Worm (Caenorhabditis elegans) whole organism, L3 larva: ENCODE results near the gene fubl-1.

Experiments
- R02D3.7 ChIP-seq: fragments of 150-350 bp; optimal IDR thresholded peaks from 2 replicates; lab custom pipeline; 2014; ENCODE audit warnings: missing biosample characterization, missing genetic modification characterization
- ZK546.5 ChIP-seq: sonication (generic microtip); optimal IDR thresholded peaks from 2 replicates; lab custom pipeline; 2017; ENCODE audit warnings: missing biosample characterization, missing genetic modification characterization
- aly-2 ChIP-seq: fragments of 150-350 bp; optimal IDR thresholded peaks from 2 replicates; lab custom pipeline; 2014; ENCODE audit warnings: missing biosample characterization, missing genetic modification characterization
- ama-1 ChIP-seq: fragments of 150-350 bp; optimal IDR thresholded peaks from 2 replicates; lab custom pipeline; 2018
- ceh-82 ChIP-seq: fragments of 150-350 bp; optimal IDR thresholded peaks from 2 replicates; lab custom pipeline; 2014; ENCODE audit warnings: missing biosample characterization, missing genetic modification characterization
- ceh-9 ChIP-seq: sonication (generic microtip); optimal IDR thresholded peaks from 2 replicates; lab custom pipeline; 2018; ENCODE audit warnings: missing biosample characterization, missing genetic modification characterization
- daf-12 ChIP-seq: fragments of 150-350 bp; optimal IDR thresholded peaks from 2 replicates; lab custom pipeline; 2014; ENCODE audit warnings: missing biosample characterization, missing genetic modification reagents, missing genetic modification characterization
- egl-5 ChIP-seq: fragments of 150-350 bp; optimal IDR thresholded peaks from 2 replicates; lab custom pipeline; 2017; ENCODE audit warnings: missing biosample characterization, missing genetic modification reagents, missing genetic modification characterization, inconsistent platforms
- elt-2 ChIP-seq: sonication (generic microtip); optimal IDR thresholded peaks from 2 replicates; lab custom pipeline; 2016; ENCODE audit warnings: missing genetic modification reagents, mild to moderate bottlenecking, missing genetic modification characterization, missing compliant biosample characterization
- elt-3 ChIP-seq, 3 experiments: fragments of 150-350 bp in 1 of 3; sonication (generic microtip) in 2 of 3; optimal IDR thresholded peaks; 2 replicates in 2 of 3; 4 replicates in 1 of 3; lab custom pipeline; 2014 to 2017; ENCODE audit warnings: missing biosample characterization in 3 of 3, missing genetic modification characterization in 3 of 3
- fkh-10 ChIP-seq: sonication (generic microtip); optimal IDR thresholded peaks from 2 replicates; lab custom pipeline; 2017; ENCODE audit warnings: missing biosample characterization, missing genetic modification reagents, missing genetic modification characterization
- fos-1 ChIP-seq: fragments of 150-350 bp; optimal IDR thresholded peaks from 2 replicates; lab custom pipeline; 2014; ENCODE audit warnings: missing biosample characterization, missing genetic modification characterization
- hmg-11 ChIP-seq: sonication (generic microtip); optimal IDR thresholded peaks from 2 replicates; lab custom pipeline; 2016; ENCODE audit warnings: missing genetic modification characterization, missing compliant biosample characterization
- lin-15B ChIP-seq: fragments of 150-350 bp; optimal IDR thresholded peaks from 2 replicates; lab custom pipeline; 2014; ENCODE audit warnings: missing biosample characterization, missing genetic modification characterization
- mdl-1 ChIP-seq: fragments of 150-350 bp; optimal IDR thresholded peaks from 2 replicates; lab custom pipeline; 2014; ENCODE audit warnings: missing biosample characterization, missing genetic modification characterization
- mml-1 ChIP-seq: fragments of 150-350 bp; sonication (generic microtip); optimal IDR thresholded peaks from 3 replicates; lab custom pipeline; 2014; ENCODE audit warnings: missing biosample characterization, missing genetic modification characterization
- nhr-11 ChIP-seq: fragments of 150-350 bp; optimal IDR thresholded peaks from 2 replicates; lab custom pipeline; 2014; ENCODE audit warnings: missing biosample characterization, missing genetic modification characterization
- nhr-12 ChIP-seq: fragments of 150-350 bp; optimal IDR thresholded peaks from 2 replicates; lab custom pipeline; 2014; ENCODE audit warnings: missing biosample characterization, missing genetic modification characterization
- nhr-237 ChIP-seq: fragments of 150-350 bp; optimal IDR thresholded peaks from 2 replicates; lab custom pipeline; 2014; ENCODE audit warnings: missing biosample characterization, missing genetic modification characterization
- nhr-25 ChIP-seq: sonication (generic microtip); optimal IDR thresholded peaks from 2 replicates; lab custom pipeline; 2017; ENCODE audit warnings: missing biosample characterization, missing genetic modification characterization
- nhr-28 ChIP-seq: fragments of 150-350 bp; optimal IDR thresholded peaks from 2 replicates; lab custom pipeline; 2014; ENCODE audit warnings: missing biosample characterization, missing genetic modification characterization
- nhr-67 ChIP-seq: fragments of 150-350 bp; optimal IDR thresholded peaks from 2 replicates; lab custom pipeline; 2014; ENCODE audit warnings: missing biosample characterization, missing genetic modification characterization
- nhr-76 ChIP-seq: fragments of 150-350 bp; sonication (generic microtip); optimal IDR thresholded peaks from 5 replicates; lab custom pipeline; 2014; ENCODE audit warnings: missing biosample characterization, missing genetic modification characterization
- pha-4 ChIP-seq: fragments of 150-350 bp; optimal IDR thresholded peaks from 2 replicates; lab custom pipeline; 2014; ENCODE audit warnings: missing biosample characterization, missing genetic modification reagents, missing genetic modification characterization
- pqm-1 ChIP-seq: fragments of 150-350 bp; optimal IDR thresholded peaks from 2 replicates; lab custom pipeline; 2017; ENCODE audit warnings: missing biosample characterization, missing genetic modification characterization, inconsistent platforms
- sea-2 ChIP-seq: fragments of 150-350 bp; sonication (generic microtip); optimal IDR thresholded peaks from 4 replicates; lab custom pipeline; 2014; ENCODE audit warnings: missing biosample characterization, missing genetic modification reagents, missing genetic modification characterization
- skn-1 ChIP-seq: fragments of 150-350 bp; optimal IDR thresholded peaks from 2 replicates; lab custom pipeline; 2014; ENCODE audit warnings: missing biosample characterization, missing genetic modification characterization
- snpc-4 ChIP-seq: fragments of 150-350 bp; optimal IDR thresholded peaks from 2 replicates; lab custom pipeline; 2014; ENCODE audit warnings: missing biosample characterization, missing genetic modification characterization
- unc-39 ChIP-seq: sonication (generic microtip); optimal IDR thresholded peaks from 4 replicates; lab custom pipeline; 2017; ENCODE audit warnings: missing biosample characterization, missing genetic modification characterization
- unc-62 ChIP-seq: fragments of 150-350 bp; sonication (generic microtip); optimal IDR thresholded peaks from 4 replicates; lab custom pipeline; 2014; ENCODE audit warnings: missing biosample characterization, missing genetic modification reagents, missing genetic modification characterization

Gene fubl-1

DNA sequence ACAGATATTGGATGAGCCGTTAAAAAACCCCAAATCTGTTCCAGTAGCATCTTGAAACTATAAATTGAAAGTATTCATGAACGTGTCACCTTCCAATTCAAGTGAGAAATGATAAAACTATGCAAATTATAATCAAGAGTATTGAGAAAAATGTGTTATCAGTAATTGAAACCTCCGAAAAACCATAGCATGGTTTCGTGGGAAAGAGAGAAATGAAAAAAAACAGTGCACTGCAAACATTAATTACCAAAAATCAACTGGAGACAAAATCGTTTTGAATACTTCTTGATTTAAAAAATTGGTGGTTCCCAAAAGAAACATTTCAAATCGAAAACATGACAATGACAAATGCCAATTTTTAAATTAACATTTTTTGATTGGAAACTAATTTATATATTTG, 13.1 kb downstream of the fubl-1 start, which contains the start of gene daf-36:
Gene daf-36 (minus strand): TSS at position 101 of the 400 bp plus-strand sequence.
- peak; percentile 28 for TF ChIP-seq elt-2 (tag; lab: Kevin White, UChicago)
- no peak for TF ChIP-seq pqm-1 (tag; lab: Kevin White, UChicago)
- TF ChIP-seq, all 47 proteins: peak for 1

DNA sequence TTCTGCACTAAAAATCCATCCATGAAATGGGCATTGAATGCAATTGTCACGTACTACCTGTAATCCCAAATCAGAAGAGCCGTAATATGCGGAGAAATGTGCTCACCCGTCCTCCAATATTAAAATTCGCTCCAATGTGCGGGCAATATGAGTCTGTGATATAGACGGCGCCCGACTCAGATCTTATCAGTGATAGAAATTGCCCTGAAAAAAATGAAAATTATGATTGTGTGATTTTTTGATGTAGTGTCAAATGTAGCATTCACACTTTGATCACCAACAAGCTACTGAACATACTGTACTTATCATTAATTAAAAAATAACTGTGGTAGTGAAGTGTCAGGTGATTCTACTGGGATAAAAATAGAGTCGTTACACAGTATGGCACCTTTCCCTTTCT, 14.0 kb downstream of the fubl-1 start:
- TF ChIP-seq ama-1 (no peak), elt-2 (tag; lab: Kevin White, UChicago) (peak; percentile 68)

DNA sequence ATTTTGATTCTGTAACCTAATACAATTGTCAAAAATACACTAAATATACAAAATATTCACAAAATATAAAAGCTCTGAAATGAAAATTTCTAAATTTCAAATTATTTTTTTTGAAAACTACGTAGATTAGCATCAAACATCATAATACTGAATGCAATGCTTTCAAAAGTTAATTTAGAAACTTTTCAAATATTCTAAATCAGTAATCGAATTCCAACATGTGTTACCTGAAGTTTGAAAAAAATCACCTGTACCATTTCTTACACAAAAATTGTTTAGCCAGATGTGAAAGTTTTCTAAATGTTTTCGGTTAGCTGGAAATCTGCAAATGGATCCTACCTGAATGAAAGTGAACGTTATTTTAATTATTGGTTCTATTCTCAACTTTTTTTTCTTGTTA, 16.7 kb downstream of the fubl-1 start, which contains the start of gene C12D8.20:
Gene C12D8.20 (plus strand): TSS at position 301 of the 400 bp plus-strand sequence.
- no peak for TF ChIP-seq hmg-11
- TF ChIP-seq fkh-10 (GFP tag; lab: Kevin White, UChicago) = no peak
- no peak for TF ChIP-seq mml-1
- no peak for TF ChIP-seq nhr-25 (tag; lab: Kevin White, UChicago)
- no peak for TF ChIP-seq ZK546.5 (tag; lab: Kevin White, UChicago)
- no peak for TF ChIP-seq unc-39 (tag; lab: Kevin White, UChicago)
- no peak for TF ChIP-seq nhr-67 (tag; lab: Kevin White, UChicago)
- TF ChIP-seq nhr-12 (tag; lab: Kevin White, UChicago) = no peak

DNA sequence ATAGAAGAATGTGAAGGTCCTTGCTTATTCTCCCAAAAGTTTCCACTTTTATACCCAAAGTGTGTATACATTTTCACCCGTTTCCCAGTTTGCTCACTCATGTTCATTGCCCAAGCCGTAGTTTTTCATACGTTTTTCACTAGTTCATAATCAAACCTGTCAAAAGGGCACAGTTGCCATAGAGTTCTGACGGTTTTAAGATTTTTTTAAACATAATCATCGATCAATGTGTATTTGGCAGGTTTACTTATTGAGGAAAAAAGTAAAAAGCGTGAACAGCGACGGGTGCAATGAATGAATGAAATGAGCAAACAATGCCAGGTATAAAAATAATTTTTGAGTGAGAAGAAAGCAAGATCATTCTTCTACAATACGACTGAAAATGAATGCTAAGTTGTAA, 17.3 kb downstream of the fubl-1 start, which contains the start of the genes fipr-5 and fipr-9:
Gene fipr-5 (minus strand): TSS at position 101 of the 400 bp plus-strand sequence.
Gene fipr-9 (plus strand): TSS at position 346 of the 400 bp plus-strand sequence.
- TF ChIP-seq nhr-28 (tag; lab: Kevin White, UChicago) (no peak), pha-4 (tag; lab: Kevin White, UChicago) (no peak), nhr-76 (no peak), lin-15B (tag; lab: Kevin White, UChicago) (no peak), unc-39 (tag; lab: Kevin White, UChicago) (no peak), ZK546.5 (tag; lab: Kevin White, UChicago) (no peak), skn-1 (tag; lab: Kevin White, UChicago) (no peak), egl-5 (tag; lab: Kevin White, UChicago) (no peak), nhr-11 (tag; lab: Kevin White, UChicago) (no peak), elt-3 (tag; optimal IDR thresholded peaks at IDR 0.05; lab: Kevin White, UChicago) (no peak), R02D3.7 (tag; lab: Kevin White, UChicago) (no peak), aly-2 (tag; lab: Kevin White, UChicago) (no peak), fos-1 (no peak), elt-2 (tag; lab: Kevin White, UChicago) (no peak), nhr-67 (tag; lab: Kevin White, UChicago) (no peak), nhr-12 (tag; lab: Kevin White, UChicago) (no peak), ceh-9 (tag; lab: Kevin White, UChicago) (no peak)

DNA sequence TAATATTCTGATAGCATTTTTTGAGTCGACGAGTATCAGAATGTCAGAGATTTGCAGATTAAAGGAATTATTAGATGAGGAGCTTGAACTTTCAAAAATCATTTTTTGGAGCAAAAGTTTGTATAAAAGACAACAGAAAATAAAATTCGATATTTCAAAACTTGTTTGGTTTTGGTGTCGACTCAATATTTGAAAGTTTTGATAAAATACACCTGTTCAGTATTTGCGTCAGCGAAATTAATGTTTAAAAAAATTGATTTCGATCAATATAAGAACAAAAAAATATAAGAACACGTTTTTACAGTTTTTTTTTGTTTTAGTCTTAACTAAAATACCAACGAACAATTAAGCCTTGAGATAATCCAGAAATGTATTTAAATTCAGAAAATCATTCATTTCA, 18.1 kb downstream of the fubl-1 start, which contains the start of gene C12D8.13:
Gene C12D8.13 (minus strand): TSS at position 101 of the 400 bp plus-strand sequence.
- TF ChIP-seq sea-2 (no peak), nhr-25 (tag; lab: Kevin White, UChicago) (no peak), ceh-9 (tag; lab: Kevin White, UChicago) (no peak), hmg-11 (no peak), mdl-1 (tag; lab: Kevin White, UChicago) (no peak), ceh-82 (tag; lab: Kevin White, UChicago) (no peak), nhr-237 (no peak), daf-12 (tag; lab: Kevin White, UChicago) (no peak)
- TF ChIP-seq, all 47 proteins: peak for 0

DNA sequence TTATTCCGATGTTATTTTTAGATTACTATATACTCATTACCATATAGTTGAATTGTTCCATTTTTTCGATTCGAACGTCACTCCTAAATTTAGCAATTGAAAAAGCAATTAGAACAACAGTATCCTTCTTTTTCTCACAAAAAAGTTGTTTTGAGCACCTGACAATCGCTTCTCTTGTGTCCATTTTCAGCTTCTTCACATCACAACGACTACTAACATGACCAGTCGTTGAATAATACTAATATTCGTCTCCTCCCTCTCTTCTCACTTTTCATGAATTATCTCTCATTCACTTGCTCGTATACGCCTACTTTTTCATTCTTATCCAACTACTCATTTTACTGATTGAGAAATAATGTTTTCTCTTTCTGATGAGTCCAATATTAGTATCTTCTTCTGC, 21.9 kb downstream of the fubl-1 start, which contains the start of gene ZK856.14:
Gene ZK856.14 (plus strand): TSS at position 301 of the 400 bp plus-strand sequence.
- TF ChIP-seq lin-15B (tag; lab: Kevin White, UChicago) (no peak), snpc-4 (no peak), daf-12 (tag; lab: Kevin White, UChicago) (no peak), nhr-67 (tag; lab: Kevin White, UChicago) (no peak)

ce11 chrV:10212627-10213026, 26.0 kb downstream of the fubl-1 start, which contains the start of gene hpo-40:
Gene hpo-40 (plus strand): TSS chrV:10212927.
- TF ChIP-seq unc-62 = no peak
- TF ChIP-seq mdl-1 (tag; lab: Kevin White, UChicago) = no peak
